Worm (Caenorhabditis elegans) whole organism, mixed stage, embryonic: Measurements from ENCODE around the gene F59H6.15.
"Not testable (repeated sequence)": the region's sequence is repeated elsewhere in the genome, so short reads cannot be mapped to it uniquely, and the experiment has no call there.

Experiments used
- bed-3 ChIP-seq: fragments of 200-800 bp; sonication (Bioruptor generic); optimal IDR thresholded peaks from 3 replicates; lab custom pipeline; 2018; ENCODE audit warnings: mild to moderate bottlenecking, missing genetic modification characterization, moderate library complexity, missing compliant biosample characterization
- blmp-1 ChIP-seq: fragments of 150-350 bp; optimal IDR thresholded peaks from 2 replicates; lab custom pipeline; 2014; ENCODE audit warnings: missing biosample characterization, missing genetic modification characterization
- ceh-39 ChIP-seq: fragments of 150-350 bp; optimal IDR thresholded peaks from 2 replicates; lab custom pipeline; 2014; ENCODE audit warnings: missing biosample characterization, missing genetic modification characterization
- ceh-43 ChIP-seq: fragments of 200-800 bp; sonication (Bioruptor generic); optimal IDR thresholded peaks from 2 replicates; lab custom pipeline; 2018; ENCODE audit warnings: mild to moderate bottlenecking, missing genetic modification characterization, moderate library complexity, missing compliant biosample characterization
- ceh-83 ChIP-seq: fragments of 200-800 bp; sonication (Bioruptor generic); optimal IDR thresholded peaks from 2 replicates; lab custom pipeline; 2018; ENCODE audit warnings: mild to moderate bottlenecking, missing genetic modification characterization, missing compliant biosample characterization
- ces-1 ChIP-seq: fragments of 150-350 bp; optimal IDR thresholded peaks from 2 replicates; lab custom pipeline; 2014; ENCODE audit warnings: missing biosample characterization, missing genetic modification reagents, missing genetic modification characterization
- cnd-1 ChIP-seq: fragments of 200-800 bp; sonication (Bioruptor generic); optimal IDR thresholded peaks from 2 replicates; lab custom pipeline; 2018; ENCODE audit warnings: mild to moderate bottlenecking, missing genetic modification characterization, missing compliant biosample characterization
- elt-1 ChIP-seq: sonication (generic microtip); optimal IDR thresholded peaks from 2 replicates; lab custom pipeline; 2017; ENCODE audit warnings: missing genetic modification characterization, mild to moderate bottlenecking, missing compliant biosample characterization, antibody characterized with exemption, moderate library complexity, borderline replicate concordance; ENCODE audit not compliant: insufficient read depth
- elt-3 ChIP-seq: fragments of 150-350 bp; optimal IDR thresholded peaks from 2 replicates; lab custom pipeline; 2014; ENCODE audit warnings: missing biosample characterization, missing genetic modification characterization
- flh-1 ChIP-seq: fragments of 200-800 bp; sonication (Bioruptor generic); optimal IDR thresholded peaks from 2 replicates; lab custom pipeline; 2018; ENCODE audit warnings: mild to moderate bottlenecking, missing genetic modification characterization, moderate library complexity, missing compliant biosample characterization
- ham-2 ChIP-seq: fragments of 200-800 bp; sonication (Bioruptor generic); optimal IDR thresholded peaks from 2 replicates; lab custom pipeline; 2018; ENCODE audit warnings: mild to moderate bottlenecking, missing genetic modification characterization, missing compliant biosample characterization
- lin-13 ChIP-seq: fragments of 150-350 bp; optimal IDR thresholded peaks from 2 replicates; lab custom pipeline; 2014; ENCODE audit warnings: missing biosample characterization, missing genetic modification characterization
- lin-32 ChIP-seq: fragments of 200-800 bp; sonication (Bioruptor generic); optimal IDR thresholded peaks from 2 replicates; lab custom pipeline; 2018; ENCODE audit warnings: mild to moderate bottlenecking, missing genetic modification characterization, missing compliant biosample characterization
- lsy-2 ChIP-seq: fragments of 150-350 bp; optimal IDR thresholded peaks from 2 replicates; lab custom pipeline; 2014; ENCODE audit warnings: missing biosample characterization, missing genetic modification characterization
- mep-1 ChIP-seq: fragments of 150-350 bp; optimal IDR thresholded peaks from 2 replicates; lab custom pipeline; 2017; ENCODE audit warnings: missing biosample characterization, missing genetic modification reagents, missing genetic modification characterization, inconsistent platforms
- nhr-2 ChIP-seq: fragments of 150-350 bp; optimal IDR thresholded peaks from 2 replicates; lab custom pipeline; 2014; ENCODE audit warnings: missing biosample characterization, missing genetic modification characterization
- nhr-237 ChIP-seq: fragments of 150-350 bp; optimal IDR thresholded peaks from 2 replicates; lab custom pipeline; 2014; ENCODE audit warnings: missing biosample characterization, missing genetic modification characterization
- nhr-28 ChIP-seq: fragments of 150-350 bp; optimal IDR thresholded peaks from 2 replicates; lab custom pipeline; 2014; ENCODE audit warnings: missing biosample characterization, missing genetic modification characterization
- nhr-76 ChIP-seq: sonication (generic microtip); optimal IDR thresholded peaks from 2 replicates; lab custom pipeline; 2017; ENCODE audit warnings: missing biosample characterization, missing genetic modification characterization
- sem-2 ChIP-seq: fragments of 200-800 bp; sonication (Bioruptor generic); optimal IDR thresholded peaks from 2 replicates; lab custom pipeline; 2018; ENCODE audit warnings: mild to moderate bottlenecking, missing genetic modification characterization, missing compliant biosample characterization
- snpc-4 ChIP-seq: fragments of 150-350 bp; optimal IDR thresholded peaks from 2 replicates; lab custom pipeline; 2014; ENCODE audit warnings: missing biosample characterization, missing genetic modification characterization
- sptf-1 ChIP-seq: sonication (generic microtip); optimal IDR thresholded peaks from 2 replicates; lab custom pipeline; 2017; ENCODE audit warnings: mild to moderate bottlenecking, missing genetic modification characterization, moderate library complexity, missing compliant biosample characterization
- tbx-8 ChIP-seq: fragments of 200-800 bp; sonication (Bioruptor generic); optimal IDR thresholded peaks from 2 replicates; lab custom pipeline; 2018; ENCODE audit warnings: mild to moderate bottlenecking, missing genetic modification characterization, moderate library complexity, missing compliant biosample characterization
- unc-120 ChIP-seq: sonication (generic microtip); optimal IDR thresholded peaks from 2 replicates; lab custom pipeline; 2017; ENCODE audit warnings: missing genetic modification characterization, missing compliant biosample characterization; ENCODE audit not compliant: poor library complexity, severe bottlenecking
- unc-62 ChIP-seq: fragments of 150-350 bp; optimal IDR thresholded peaks from 2 replicates; lab custom pipeline; 2014; ENCODE audit warnings: missing biosample characterization, missing genetic modification reagents, missing genetic modification characterization
- ztf-11 ChIP-seq: fragments of 150-350 bp; optimal IDR thresholded peaks from 2 replicates; lab custom pipeline; 2014; ENCODE audit warnings: missing biosample characterization, missing genetic modification characterization

Gene F59H6.15

ce11 chrII:1998561-1998960, 14.2 kb upstream of the F59H6.15 start, which contains the start of gene math-19:
Gene math-19 (plus strand): TSS chrII:1998861.
- not testable (repeated sequence) for TF ChIP-seq ceh-39, nhr-76, elt-1 (tag; lab: Kevin White, UChicago)
- TF ChIP-seq, all 35 proteins: peak for 0; not testable (repeated sequence) for 35

ce11 chrII:2000720-2001119, 12.1 kb upstream of the F59H6.15 start, which contains the start of gene ceh-84:
Gene ceh-84 (minus strand): TSS chrII:2000820.
- TF ChIP-seq nhr-76, snpc-4, unc-120 (tag; lab: Kevin White, UChicago): not testable (repeated sequence)

ce11 chrII:2011179-2011578, 1.6 kb upstream of the F59H6.15 start:
- TF ChIP-seq sem-2 (GFP tag; lab: Kevin White, UChicago), result no peak
- no peak for TF ChIP-seq ham-2
- TF ChIP-seq sptf-1, result no peak
- no peak for TF ChIP-seq lin-32 (GFP tag; lab: Kevin White, UChicago)
- TF ChIP-seq nhr-2 (tag; lab: Kevin White, UChicago), result no peak
- no peak for TF ChIP-seq snpc-4 (tag; lab: Kevin White, UChicago)
- no peak for TF ChIP-seq nhr-76 (tag; lab: Kevin White, UChicago)
- no peak for TF ChIP-seq unc-62
- TF ChIP-seq, all 35 proteins: peak for 0

- TF ChIP-seq mep-1 (tag; lab: Kevin White, UChicago), result no peak
- no peak for TF ChIP-seq nhr-28 (tag; lab: Kevin White, UChicago)
- no peak for TF ChIP-seq lsy-2 (tag; lab: Kevin White, UChicago)
- no peak for TF ChIP-seq ham-2
- TF ChIP-seq ces-1, result no peak
- TF ChIP-seq ztf-11 (tag; lab: Kevin White, UChicago), result no peak
- no peak for TF ChIP-seq cnd-1 (tag; lab: Kevin White, UChicago)
- no peak for TF ChIP-seq nhr-2 (tag; lab: Kevin White, UChicago)
- TF ChIP-seq ceh-83 (GFP tag; lab: Kevin White, UChicago), result no peak
- TF ChIP-seq lin-13 (tag; lab: Kevin White, UChicago), result no peak
- TF ChIP-seq elt-1 (tag; lab: Kevin White, UChicago), result no peak
- TF ChIP-seq lin-32 (GFP tag; lab: Kevin White, UChicago), result no peak
- TF ChIP-seq, all 35 proteins: peak for 0
These were observed 1.1 kb downstream of the F59H6.15 start for ce11 chrII:2013856-2014255.

ce11 chrII:2023514-2023913, 10.7 kb downstream of the F59H6.15 start, which contains the start of gene cya-2:
Gene cya-2 (minus strand): TSS chrII:2023614.
- TF ChIP-seq nhr-237 (tag; lab: Kevin White, UChicago); blmp-1 (tag; lab: Kevin White, UChicago); bed-3: not testable (repeated sequence)

- TF ChIP-seq unc-120 (tag; lab: Kevin White, UChicago) (no peak), blmp-1 (tag; lab: Kevin White, UChicago) (no peak), ham-2 (no peak), flh-1 (GFP tag; lab: Kevin White, UChicago) (no peak), elt-3 (tag; lab: Kevin White, UChicago) (no peak), unc-62 (no peak), lin-32 (GFP tag; lab: Kevin White, UChicago) (no peak), ceh-43 (GFP tag; lab: Kevin White, UChicago) (no peak)
These were observed 13.7 kb downstream of the F59H6.15 start, which contains the start of gene bath-21 for ce11 chrII:2026525-2026924. Gene bath-21 (minus strand): TSS chrII:2026625.

ce11 chrII:2028712-2029111, 15.9 kb downstream of the F59H6.15 start, which contains the start of gene bath-1:
Gene bath-1 (minus strand): TSS chrII:2028812.
- TF ChIP-seq nhr-2 (tag; lab: Kevin White, UChicago), result no peak
- TF ChIP-seq ham-2, result no peak
- no peak for TF ChIP-seq unc-62
- TF ChIP-seq tbx-8 (GFP tag; lab: Kevin White, UChicago), result no peak
- TF ChIP-seq elt-1 (tag; lab: Kevin White, UChicago), result no peak
- TF ChIP-seq mep-1 (tag; lab: Kevin White, UChicago), result no peak
- TF ChIP-seq, all 35 proteins: peak for 0
